Worm (Caenorhabditis elegans) whole organism, L4 larva: ENCODE measurements around the gene egl-5.

Experiments
- D1046.2 ChIP-seq: fragments of 200-800 bp; sonication (Bioruptor generic); IDR thresholded peaks from 2 replicates; pipeline ENCODE4 v1.3.6; 2022; ENCODE audit warnings: missing genetic modification characterization, missing compliant biosample characterization
- F44E2.7 ChIP-seq: fragments of 200-800 bp; sonication (Bioruptor generic); IDR thresholded peaks from 2 replicates; pipeline ENCODE4 v2.1.2; 2022; ENCODE audit warnings: missing genetic modification characterization, missing compliant biosample characterization
- Y105C5A.15 ChIP-seq: fragments of 200-800 bp; sonication (Bioruptor generic); IDR thresholded peaks from 2 replicates; pipeline ENCODE4 v1.3.6; 2022; ENCODE audit warnings: missing genetic modification characterization, missing compliant biosample characterization
- ZK337.2 ChIP-seq: fragments of 200-800 bp; sonication (Bioruptor generic); IDR thresholded peaks from 2 replicates; pipeline ENCODE4 v1.3.6; 2022; ENCODE audit warnings: missing genetic modification reagents, missing genetic modification characterization, missing compliant biosample characterization
- aha-1 ChIP-seq: fragments of 150-350 bp; peaks from one replicate; lab custom pipeline; 2014; ENCODE audit warnings: missing biosample characterization, missing genetic modification characterization
- ama-1 ChIP-seq: fragments of 150-350 bp; optimal IDR thresholded peaks from 2 replicates; lab custom pipeline; 2014; ENCODE audit warnings: inconsistent platforms, mixed read lengths
- ceh-62 ChIP-seq: sonication (generic microtip); optimal IDR thresholded peaks from 2 replicates; lab custom pipeline; 2017; ENCODE audit warnings: missing biosample characterization, missing genetic modification characterization
- daf-16 ChIP-seq, 3 experiments: sonication (generic microtip); optimal IDR thresholded peaks; 2 replicates each; lab custom pipeline; 2016 to 2017; ENCODE audit warnings: missing genetic modification characterization in 3 of 3, missing genetic modification reagents in 3 of 3, mild to moderate bottlenecking in 2 of 3, missing compliant biosample characterization in 2 of 3, missing biosample characterization in 1 of 3, moderate library complexity in 1 of 3
- dmd-8 ChIP-seq: fragments of 200-800 bp; sonication (Bioruptor generic); IDR thresholded peaks from 2 replicates; pipeline ENCODE4 v1.3.6; 2022; ENCODE audit warnings: missing genetic modification characterization, missing compliant biosample characterization
- dmd-9 ChIP-seq: fragments of 200-800 bp; sonication (Bioruptor generic); IDR thresholded peaks from 2 replicates; pipeline ENCODE4 v1.3.6; 2022; ENCODE audit warnings: missing genetic modification reagents, missing genetic modification characterization, missing compliant biosample characterization
- fos-1 ChIP-seq: fragments of 150-350 bp; optimal IDR thresholded peaks from 2 replicates; lab custom pipeline; 2014; ENCODE audit warnings: missing biosample characterization, missing genetic modification characterization
- hlh-11 ChIP-seq: fragments of 200-800 bp; sonication (Bioruptor generic); optimal IDR thresholded peaks from 2 replicates; lab custom pipeline; 2018; ENCODE audit warnings: mild to moderate bottlenecking, missing genetic modification characterization, missing compliant biosample characterization
- lim-7 ChIP-seq: fragments of 200-800 bp; sonication (Bioruptor generic); IDR thresholded peaks from 2 replicates; pipeline ENCODE4 v1.3.6; 2022; ENCODE audit warnings: missing genetic modification characterization, missing compliant biosample characterization
- lin-15B ChIP-seq: fragments of 150-350 bp; sonication (generic microtip); optimal IDR thresholded peaks from 3 replicates; lab custom pipeline; 2014; ENCODE audit warnings: missing biosample characterization, missing genetic modification characterization
- lin-38 ChIP-seq: fragments of 200-800 bp; sonication (Bioruptor generic); IDR thresholded peaks from 2 replicates; pipeline ENCODE4 v1.3.6; 2022; ENCODE audit warnings: missing genetic modification reagents, missing genetic modification characterization, missing compliant biosample characterization
- madf-5 ChIP-seq, 2 experiments: fragments of 200-800 bp; sonication (Bioruptor generic); IDR thresholded peaks; 2 replicates each; pipeline ENCODE4 v1.3.6; 2022; ENCODE audit warnings: missing compliant biosample characterization in 2 of 2, missing genetic modification characterization in 2 of 2
- mdt-29 ChIP-seq: fragments of 200-800 bp; sonication (Bioruptor generic); IDR thresholded peaks from 2 replicates; pipeline ENCODE4 v1.3.6; 2022; ENCODE audit warnings: missing genetic modification reagents, missing genetic modification characterization, missing compliant biosample characterization
- nhr-237 ChIP-seq: sonication (generic microtip); optimal IDR thresholded peaks from 2 replicates; lab custom pipeline; 2017; ENCODE audit warnings: missing biosample characterization, missing genetic modification characterization
- nhr-41 ChIP-seq: fragments of 200-800 bp; sonication (Bioruptor generic); IDR thresholded peaks from 2 replicates; pipeline ENCODE4 v1.3.6; 2022; ENCODE audit warnings: missing genetic modification reagents, missing genetic modification characterization, missing compliant biosample characterization
- nhr-48 ChIP-seq: sonication (generic microtip); optimal IDR thresholded peaks from 2 replicates; lab custom pipeline; 2016; ENCODE audit warnings: mild to moderate bottlenecking, missing genetic modification characterization, missing compliant biosample characterization
- nhr-6 ChIP-seq: fragments of 150-350 bp; optimal IDR thresholded peaks from 2 replicates; lab custom pipeline; 2014; ENCODE audit warnings: missing biosample characterization, missing genetic modification characterization
- nhr-76 ChIP-seq: fragments of 150-350 bp; optimal IDR thresholded peaks from 2 replicates; lab custom pipeline; 2014; ENCODE audit warnings: missing biosample characterization, missing genetic modification characterization
- pha-4 ChIP-seq, 2 experiments: fragments of 150-350 bp in 1 of 2; fragments of 200-800 bp in 1 of 2; sonication (Bioruptor generic) in 1 of 2; IDR thresholded peaks in 1 of 2; optimal IDR thresholded peaks in 1 of 2; 2 replicates each; pipeline versions ENCODE4 v1.3.6 to Lab custom; 2014 to 2022; ENCODE audit warnings: missing genetic modification characterization in 2 of 2, missing genetic modification reagents in 2 of 2, missing biosample characterization in 1 of 2, missing compliant biosample characterization in 1 of 2
- pqm-1 ChIP-seq: sonication (generic microtip); optimal IDR thresholded peaks from 2 replicates; lab custom pipeline; 2017; ENCODE audit warnings: missing biosample characterization, missing genetic modification characterization
- saeg-2 ChIP-seq: fragments of 200-800 bp; sonication (Bioruptor generic); IDR thresholded peaks from 2 replicates; pipeline ENCODE4 v1.3.6; 2022; ENCODE audit warnings: missing genetic modification reagents, missing genetic modification characterization, missing compliant biosample characterization
- spr-3 ChIP-seq: fragments of 200-800 bp; sonication (Bioruptor generic); optimal IDR thresholded peaks from 2 replicates; lab custom pipeline; 2018; ENCODE audit warnings: mild to moderate bottlenecking, missing genetic modification characterization, missing compliant biosample characterization
- unc-62 ChIP-seq, 3 experiments: fragments of 150-350 bp in 1 of 3; sonication (generic microtip); optimal IDR thresholded peaks in 2 of 3; peaks in 1 of 3; 1 replicate in 1 of 3; 2 replicates in 2 of 3; lab custom pipeline; 2014 to 2017; ENCODE audit warnings: missing biosample characterization in 3 of 3, missing genetic modification characterization in 3 of 3, missing genetic modification reagents in 3 of 3, missing genotype in 1 of 3
- zfp-3 ChIP-seq: fragments of 200-800 bp; sonication (Bioruptor generic); conservative IDR thresholded peaks from 2 replicates; pipeline ENCODE4 v1.3.6; 2022; ENCODE audit warnings: missing genetic modification reagents, missing genetic modification characterization, missing compliant biosample characterization

The egl-5 gene

DNA sequence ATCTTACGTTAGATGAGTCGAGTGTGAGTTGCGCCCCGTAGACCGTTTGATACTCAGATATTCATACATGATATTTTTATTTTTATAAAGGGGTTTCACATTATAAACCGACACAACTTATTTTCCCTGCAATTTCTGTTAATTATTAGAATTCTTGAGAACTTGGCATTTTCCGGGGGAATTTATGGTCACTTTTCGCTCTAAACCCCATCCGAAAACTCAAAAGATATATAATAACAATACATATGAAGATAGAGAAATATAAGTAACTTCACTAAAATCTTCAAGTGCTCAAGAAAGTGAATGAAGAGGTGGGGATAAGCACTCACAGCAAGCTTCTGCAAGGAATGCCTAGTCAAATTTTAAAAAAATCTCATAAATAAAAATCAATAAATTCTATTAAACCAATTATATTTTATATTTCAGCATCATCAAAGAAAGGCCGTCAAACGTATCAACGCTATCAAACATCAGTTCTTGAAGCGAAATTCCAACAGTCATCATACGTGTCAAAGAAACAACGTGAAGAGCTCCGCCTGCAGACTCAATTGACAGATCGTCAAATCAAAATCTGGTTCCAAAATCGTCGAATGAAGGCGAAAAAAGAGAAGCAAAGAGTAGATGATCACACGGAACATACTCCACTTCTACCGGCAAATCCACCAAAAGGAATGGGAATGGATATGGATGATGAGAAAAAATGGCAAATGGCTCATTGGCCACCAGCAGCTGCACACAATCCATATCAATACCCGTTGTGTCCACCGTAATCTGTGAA is 1.6 kb downstream of the egl-5 start:
- TF ChIP-seq hlh-11 (no peak), mdt-29 (GFP tag; lab: Robert Waterston, UW) (no peak), lin-15B (tag; lab: Kevin White, UChicago) (no peak), nhr-6 (tag; lab: Kevin White, UChicago) (peak; percentile 100)
- TF ChIP-seq, all 104 proteins: peak for 1

DNA sequence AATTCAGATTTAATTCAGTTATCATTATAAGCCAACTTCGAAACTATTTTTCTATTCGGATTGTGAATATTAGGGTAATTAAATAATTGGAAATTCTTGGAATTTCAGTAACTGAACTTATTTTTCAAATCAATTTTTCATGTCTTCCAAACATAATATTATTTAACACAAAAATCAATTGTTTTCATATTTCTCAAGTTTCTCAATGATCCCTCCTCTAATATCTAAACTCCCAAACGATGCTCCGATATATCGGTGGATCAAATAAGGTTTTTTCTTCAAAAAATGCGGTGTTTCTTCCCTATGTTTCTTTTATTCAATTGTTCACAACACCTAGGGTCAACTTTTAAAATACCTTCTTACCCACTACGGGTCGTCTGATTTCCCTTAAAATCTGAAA is 2.3 kb downstream of the egl-5 start:
- TF ChIP-seq pha-4 (GFP tag; IDR thresholded peaks at IDR 0.05; lab: Robert Waterston, UW), result no peak
- no peak for TF ChIP-seq pha-4 (tag; optimal IDR thresholded peaks at IDR 0.05; lab: Kevin White, UChicago)
- TF ChIP-seq nhr-237 (tag; lab: Kevin White, UChicago), result no peak
- peak; percentile 100 for TF ChIP-seq nhr-6 (tag; lab: Kevin White, UChicago)
- TF ChIP-seq nhr-41 (GFP tag; lab: Robert Waterston, UW), result no peak
- TF ChIP-seq nhr-48 (tag; lab: Kevin White, UChicago), result no peak
- TF ChIP-seq, all 104 proteins: peak for 1

DNA sequence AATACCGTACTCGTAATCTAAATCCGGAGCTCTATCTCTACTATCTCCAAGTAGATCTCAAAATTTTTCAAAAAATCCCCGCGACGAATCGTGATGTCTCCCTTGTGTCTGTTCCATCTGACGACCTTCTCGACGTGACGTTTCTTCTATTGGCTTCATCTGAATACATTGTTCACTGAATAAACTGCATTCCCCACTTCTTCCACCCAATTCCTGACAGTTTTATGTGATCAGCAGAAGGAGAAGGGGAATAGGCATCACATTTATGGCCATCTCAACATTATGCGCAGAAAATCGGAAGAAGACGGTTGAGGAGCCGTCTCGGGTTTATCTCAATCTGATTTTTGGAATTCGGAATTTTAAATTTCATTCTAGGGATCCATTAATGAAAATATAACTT is 4.8 kb downstream of the egl-5 start:
- TF ChIP-seq nhr-41 (GFP tag; lab: Robert Waterston, UW) (no peak), ceh-62 (tag; lab: Kevin White, UChicago) (no peak), saeg-2 (GFP tag; lab: Robert Waterston, UW) (no peak), nhr-6 (tag; lab: Kevin White, UChicago) (no peak), pqm-1 (tag; lab: Kevin White, UChicago) (no peak), F44E2.7 (GFP tag; lab: Robert Waterston, UW) (no peak)

DNA sequence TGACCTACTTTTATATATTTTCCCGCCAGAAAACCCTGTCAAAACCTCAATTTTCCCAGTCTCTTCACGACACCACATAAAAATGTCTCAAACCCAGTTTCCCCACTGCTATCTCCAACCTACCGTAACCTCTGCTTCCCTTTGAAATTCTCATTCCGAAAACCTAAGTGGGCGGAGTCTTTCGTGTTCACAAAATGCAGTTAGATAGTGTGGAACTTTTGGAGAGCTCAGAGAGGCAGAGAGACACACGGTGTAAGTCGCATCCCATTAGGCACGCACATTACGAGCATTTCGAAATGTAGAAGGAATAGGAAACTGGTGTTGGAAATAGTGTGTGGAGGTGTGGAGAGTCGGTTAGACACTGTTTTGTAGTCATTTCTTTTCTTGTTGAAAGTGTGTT is 5.7 kb downstream of the egl-5 start:
- no peak for TF ChIP-seq lin-38 (GFP tag; lab: Robert Waterston, UW)
- peak; percentile 18 for TF ChIP-seq aha-1 (tag; lab: Kevin White, UChicago)
- peak in 1 of 2 experiments; percentile 5 for TF ChIP-seq unc-62 (GFP tag; optimal IDR thresholded peaks at IDR 0.05 in 1 of 2; lab: Kevin White, UChicago)
- no peak for TF ChIP-seq unc-62 (tag; optimal IDR thresholded peaks at IDR 0.05; lab: Kevin White, UChicago)

DNA sequence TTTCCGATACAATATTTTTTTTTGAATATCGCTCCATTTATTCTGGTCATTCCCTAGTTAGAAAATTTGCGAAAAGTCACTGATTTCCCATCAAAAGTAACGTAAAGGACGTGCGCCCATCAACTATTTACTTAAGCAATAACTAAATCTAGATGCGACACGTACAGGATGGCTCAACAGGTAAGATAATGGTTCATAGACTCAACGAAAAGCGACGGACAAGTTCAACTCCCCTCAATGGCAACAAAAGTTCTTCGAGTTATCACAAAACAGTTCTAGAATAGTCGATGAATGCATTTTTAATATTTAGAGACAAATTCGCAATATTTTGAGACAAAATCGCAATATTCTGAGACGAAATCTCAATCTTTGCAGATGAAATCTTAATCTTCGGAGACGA is 7.0 kb downstream of the egl-5 start:
- peak; percentile 59; the same call in 1 of the 2 replicates for TF ChIP-seq lim-7 (GFP tag; lab: Robert Waterston, UW)
- peak; percentile 15; the same call in 1 of the 2 replicates for TF ChIP-seq lin-38 (GFP tag; lab: Robert Waterston, UW)
- 0 out of 2 replicates have a peak, but pooled peaks have one; percentile 62 for TF ChIP-seq dmd-8 (GFP tag; lab: Robert Waterston, UW)
- TF ChIP-seq, all 104 proteins: peak for 3; not testable (repeated sequence) for 101

DNA sequence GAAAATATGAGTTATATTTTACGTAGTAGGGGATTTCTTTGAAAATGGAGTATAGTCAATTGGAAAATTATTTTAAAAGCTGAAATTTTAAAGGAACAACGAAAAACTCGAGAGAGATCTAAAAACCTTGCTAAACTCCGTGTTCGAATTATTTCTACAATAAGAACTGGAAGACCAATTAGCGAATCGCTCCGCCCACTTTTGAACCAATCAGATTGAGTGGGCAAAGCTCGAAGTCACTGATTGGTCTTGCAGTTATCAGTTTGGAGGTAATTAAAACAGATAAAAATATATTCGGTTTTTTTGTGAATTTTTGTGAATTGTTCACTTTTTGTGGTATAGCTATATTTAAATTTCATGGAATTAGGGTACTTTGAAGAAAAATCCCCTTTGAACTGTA is 9.1 kb downstream of the egl-5 start:
- TF ChIP-seq zfp-3 (GFP tag; lab: Robert Waterston, UW) (no peak), nhr-76 (no peak), Y105C5A.15 (GFP tag; lab: Robert Waterston, UW) (no peak), ama-1 (no peak), spr-3 (GFP tag; lab: Kevin White, UChicago) (no peak), pha-4 (GFP tag; IDR thresholded peaks at IDR 0.05; lab: Robert Waterston, UW) (no peak), pha-4 (tag; optimal IDR thresholded peaks at IDR 0.05; lab: Kevin White, UChicago) (no peak), madf-5 (GFP tag; IDR thresholded peaks at IDR 0.05; lab: Robert Waterston, UW) (no peak), fos-1 (tag; lab: Kevin White, UChicago) (no peak), ZK337.2 (GFP tag; lab: Robert Waterston, UW) (no peak), D1046.2 (GFP tag; lab: Robert Waterston, UW) (no peak), dmd-9 (GFP tag; lab: Robert Waterston, UW) (no peak), daf-16 (GFP tag; optimal IDR thresholded peaks at IDR 0.05; lab: Kevin White, UChicago) (no peak), daf-16 (tag; optimal IDR thresholded peaks at IDR 0.05; lab: Kevin White, UChicago) (no peak)
